Fruit fly (Drosophila melanogaster): Measurements from ENCODE around the gene Archease.

Gene Archease

dm6 chr3R:21626103-21626897 is 36.5 kb downstream of the Archease start (continued):
- TF ChIP-seq vvl (GFP tag; IDR thresholded peaks at IDR 0.05) (peak; percentile 33; the same call in 1 of the 2 replicates), fd3F (GFP tag; optimal IDR thresholded peaks at IDR 0.05) (no peak), Hmr (GFP tag; optimal IDR thresholded peaks at IDR 0.05) (peak; percentile 51), CG6813 (GFP tag; optimal IDR thresholded peaks at IDR 0.05) (no peak), tx (GFP tag; optimal IDR thresholded peaks at IDR 0.05) (no peak), Sry-δ (GFP tag; optimal IDR thresholded peaks at IDR 0.05) (peak; percentile 15), zf30C (GFP tag; optimal IDR thresholded peaks at IDR 0.05) (no peak), CG31224 (GFP tag; IDR thresholded peaks at IDR 0.05) (no peak), pb (GFP tag; optimal IDR thresholded peaks at IDR 0.05) (no peak), prd (optimal IDR thresholded peaks at IDR 0.05) (no peak), prd (GFP tag; IDR thresholded peaks at IDR 0.05) (no peak), Trl (optimal IDR thresholded peaks at IDR 0.05) (peak; percentile 88 to 89), Trl (GFP tag; optimal IDR thresholded peaks at IDR 0.05) (no peak), zen2 (GFP tag; IDR thresholded peaks at IDR 0.05; ENCODE audit: partially characterized antibody) (no peak), ato (GFP tag; IDR thresholded peaks at IDR 0.05; ENCODE audit: partially characterized antibody) (no peak), CG7963 (GFP tag; IDR thresholded peaks at IDR 0.05; ENCODE audit: partially characterized antibody) (no peak), bowl (GFP tag; IDR thresholded peaks at IDR 0.05) (no peak), Scr (GFP tag; IDR thresholded peaks at IDR 0.05; ENCODE audit: partially characterized antibody) (no peak), en (GFP tag; optimal IDR thresholded peaks at IDR 0.05) (no peak), CG3163 (GFP tag; optimal IDR thresholded peaks at IDR 0.05) (peak; percentile 65), CG2120 (GFP tag; optimal IDR thresholded peaks at IDR 0.05) (peak; percentile 24), CG8924 (tag; optimal IDR thresholded peaks at IDR 0.05) (peak; percentile 24), ac (GFP tag; optimal IDR thresholded peaks at IDR 0.05) (no peak), CG12236 (GFP tag; optimal IDR thresholded peaks at IDR 0.05) (no peak), CG11093 (GFP tag; IDR thresholded peaks at IDR 0.05) (no peak), CG43689 (GFP tag; IDR thresholded peaks at IDR 0.05) (no peak), Rfx (GFP tag; IDR thresholded peaks at IDR 0.05) (no peak), Jarid2 (GFP tag; optimal IDR thresholded peaks at IDR 0.05) (no peak), D19A (tag; optimal IDR thresholded peaks at IDR 0.05) (peak; percentile 24), vfl (GFP tag; optimal IDR thresholded peaks at IDR 0.05) (no peak), emc (GFP tag; optimal IDR thresholded peaks at IDR 0.05) (no peak), Adf1 (GFP tag; IDR thresholded peaks at IDR 0.05) (peak; percentile 51; the same call in 1 of the 2 replicates), CG13296 (GFP tag; optimal IDR thresholded peaks at IDR 0.05) (no peak), HLHmδ (GFP tag; optimal IDR thresholded peaks at IDR 0.05) (no peak), Elba2 (GFP tag; optimal IDR thresholded peaks at IDR 0.05) (no peak), sna (GFP tag; IDR thresholded peaks at IDR 0.05; ENCODE audit: partially characterized antibody) (no peak; the same call in 1 of the 2 replicates), CG3407 (GFP tag; optimal IDR thresholded peaks at IDR 0.05) (no peak), CG33213 (GFP tag; optimal IDR thresholded peaks at IDR 0.05) (no peak), CG15479 (GFP tag; optimal IDR thresholded peaks at IDR 0.05) (peak; percentile 60), CG10431 (GFP tag; optimal IDR thresholded peaks at IDR 0.05) (no peak), CG12659 (GFP tag; optimal IDR thresholded peaks at IDR 0.05) (peak; percentile 21), stc (GFP tag; IDR thresholded peaks at IDR 0.05) (no peak), CG4730 (GFP tag; IDR thresholded peaks at IDR 0.05) (no peak), CG14441 (GFP tag; IDR thresholded peaks at IDR 0.05) (no peak), CG17612 (GFP tag; IDR thresholded peaks at IDR 0.05) (peak; percentile 82; the same call in 1 of the 2 replicates), CG2678 (tag; optimal IDR thresholded peaks at IDR 0.05) (no peak), CG15269 (tag; optimal IDR thresholded peaks at IDR 0.05) (peak; percentile 2), knrl (GFP tag; IDR thresholded peaks at IDR 0.05; ENCODE audit: partially characterized antibody) (no peak), cad (GFP tag; optimal IDR thresholded peaks at IDR 0.05) (no peak), bbx (GFP tag; IDR thresholded peaks at IDR 0.05; ENCODE audit: partially characterized antibody) (peak; percentile 64)
